Fruit fly (Drosophila melanogaster): ENCODE results near the gene Fer1.
A peak's percentile ranks its signal among the peaks of the same experiment; 100 is the strongest.

The Fer1 gene

DNA sequence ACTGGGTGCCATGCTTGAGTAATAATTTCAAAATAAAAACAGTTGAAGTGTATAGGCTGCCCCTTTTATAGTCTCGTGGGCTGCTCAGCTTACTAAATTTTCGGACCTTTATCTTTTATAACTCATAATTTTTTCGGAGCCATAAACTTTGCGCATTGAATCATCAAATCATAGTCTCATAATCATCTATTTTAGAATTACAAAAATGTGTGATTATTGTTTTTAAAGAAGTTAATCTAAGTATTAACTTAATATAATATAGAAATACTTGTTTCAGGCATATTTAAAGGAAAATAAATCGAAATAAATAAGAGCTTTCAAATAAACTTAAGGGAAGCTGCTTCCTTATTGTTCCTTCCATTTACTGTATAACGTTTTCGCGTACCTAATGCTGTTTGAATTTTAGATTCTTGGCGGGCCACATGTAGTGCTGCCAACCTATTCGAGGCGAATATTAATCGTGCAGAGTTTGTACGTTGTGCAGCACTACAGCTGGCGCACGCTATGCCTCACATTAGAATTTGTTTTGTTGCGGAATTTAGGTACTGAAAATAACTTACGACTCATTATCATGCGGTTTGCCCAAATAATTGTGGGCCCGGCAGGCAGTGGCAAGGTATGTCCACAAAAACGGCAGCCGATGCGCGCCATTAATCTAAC lies 8.4 kb downstream of the Fer1 start, which contains the start of the genes CG14610 and CG2656 (continued):
- peak; percentile 43 for TF ChIP-seq emc (GFP tag; optimal IDR thresholded peaks at IDR 0.05)
- peak; percentile 38 for TF ChIP-seq CG12299 (tag; optimal IDR thresholded peaks at IDR 0.05)
- TF ChIP-seq lab (GFP tag; optimal IDR thresholded peaks at IDR 0.05) = peak; percentile 82
- peak; percentile 41 for TF ChIP-seq ftz-f1 (GFP tag; optimal IDR thresholded peaks at IDR 0.05)
- TF ChIP-seq btn (GFP tag; optimal IDR thresholded peaks at IDR 0.05) = peak; percentile 51
- TF ChIP-seq cad (GFP tag; optimal IDR thresholded peaks at IDR 0.05) = no peak
- TF ChIP-seq CG10366 (GFP tag; IDR thresholded peaks at IDR 0.05) = peak; percentile 61
- TF ChIP-seq Doc2 (GFP tag; IDR thresholded peaks at IDR 0.05) = no peak
- peak; percentile 36 for TF ChIP-seq CG3407 (GFP tag; optimal IDR thresholded peaks at IDR 0.05)
- no peak for TF ChIP-seq CG15479 (GFP tag; optimal IDR thresholded peaks at IDR 0.05)
- no peak for TF ChIP-seq odd (GFP tag; optimal IDR thresholded peaks at IDR 0.05)
- peak; percentile 78 for TF ChIP-seq pho (GFP tag; optimal IDR thresholded peaks at IDR 0.05)
- peak; percentile 68 for TF ChIP-seq CG13123 (GFP tag; optimal IDR thresholded peaks at IDR 0.05)
- TF ChIP-seq CG18011 (GFP tag; optimal IDR thresholded peaks at IDR 0.05) = peak; percentile 72
- TF ChIP-seq usp (GFP tag; optimal IDR thresholded peaks at IDR 0.05) = no peak
- TF ChIP-seq mld (GFP tag; IDR thresholded peaks at IDR 0.05; ENCODE audit: partially characterized antibody) = 0 out of 3 replicates have a peak, but pooled peaks have one; percentile 52
- TF ChIP-seq CTCF (GFP tag; optimal IDR thresholded peaks at IDR 0.05) = peak; percentile 52
- TF ChIP-seq CG11504 (tag; optimal IDR thresholded peaks at IDR 0.05) = no peak
- TF ChIP-seq CG14860 (GFP tag; IDR thresholded peaks at IDR 0.05; ENCODE audit: partially characterized antibody) = no peak
- TF ChIP-seq CG5953 (GFP tag; IDR thresholded peaks at IDR 0.05) = peak; percentile 24; the same call in 1 of the 2 replicates
- peak; percentile 71 for TF ChIP-seq CG8089 (GFP tag; optimal IDR thresholded peaks at IDR 0.05)
- no peak for TF ChIP-seq CG11560 (tag; IDR thresholded peaks at IDR 0.05)
- no peak for TF ChIP-seq pros (GFP tag; optimal IDR thresholded peaks at IDR 0.05)
- no peak for TF ChIP-seq CG17568 (GFP tag; optimal IDR thresholded peaks at IDR 0.05)
- peak; percentile 62 for TF ChIP-seq CG8290 (GFP tag; optimal IDR thresholded peaks at IDR 0.05)
- TF ChIP-seq CG8290 (tag; optimal IDR thresholded peaks at IDR 0.05) = peak in 1 of 2 experiments; percentile 93
- 0 out of 3 replicates have a peak, but pooled peaks have one; percentile 42 for TF ChIP-seq dysf (GFP tag; IDR thresholded peaks at IDR 0.05)
- TF ChIP-seq BEAF-32 (GFP tag; optimal IDR thresholded peaks at IDR 0.05) = peak; percentile 67
- no peak for TF ChIP-seq Kr (GFP tag; optimal IDR thresholded peaks at IDR 0.05)
- no peak; the same call in 1 of the 2 replicates for TF ChIP-seq gt (GFP tag; IDR thresholded peaks at IDR 0.05)
- peak; percentile 32 for TF ChIP-seq CG1233 (GFP tag; optimal IDR thresholded peaks at IDR 0.05)
- peak; percentile 84 for TF ChIP-seq CG7786 (GFP tag; optimal IDR thresholded peaks at IDR 0.05)
- peak; percentile 80 for TF ChIP-seq CG1602 (GFP tag; optimal IDR thresholded peaks at IDR 0.05)
- peak; percentile 89 for TF ChIP-seq ind (GFP tag; optimal IDR thresholded peaks at IDR 0.05)
- peak; percentile 53 for TF ChIP-seq CG3065 (GFP tag; optimal IDR thresholded peaks at IDR 0.05)
- peak; percentile 51; the same call in 1 of the 2 replicates for TF ChIP-seq Ada2b (GFP tag; IDR thresholded peaks at IDR 0.05)
- no peak for TF ChIP-seq CG9215 (GFP tag; IDR thresholded peaks at IDR 0.05)
- TF ChIP-seq insv (GFP tag; optimal IDR thresholded peaks at IDR 0.05) = peak in 1 of 2 experiments; percentile 27
- no peak for TF ChIP-seq CG14965 (GFP tag; optimal IDR thresholded peaks at IDR 0.05; ENCODE audit: borderline replicate concordance)
- TF ChIP-seq nerfin-2 (GFP tag; IDR thresholded peaks at IDR 0.05; ENCODE audit: partially characterized antibody) = no peak
- TF ChIP-seq fd64A (GFP tag; optimal IDR thresholded peaks at IDR 0.05) = no peak
- TF ChIP-seq lov (optimal IDR thresholded peaks at IDR 0.05) = no peak
- no peak for TF ChIP-seq lov (GFP tag; IDR thresholded peaks at IDR 0.05)
- peak; percentile 69 for TF ChIP-seq CG3163 (GFP tag; optimal IDR thresholded peaks at IDR 0.05)
- TF ChIP-seq slp2 (GFP tag; optimal IDR thresholded peaks at IDR 0.05) = peak; percentile 66
- no peak for TF ChIP-seq ac (GFP tag; optimal IDR thresholded peaks at IDR 0.05)
- peak; percentile 27 for TF ChIP-seq CG6683 (GFP tag; optimal IDR thresholded peaks at IDR 0.05)
- peak; percentile 35 for TF ChIP-seq CG12071 (GFP tag; optimal IDR thresholded peaks at IDR 0.05)
- no peak for TF ChIP-seq Dip2 (GFP tag; IDR thresholded peaks at IDR 0.05)
- TF ChIP-seq vfl (GFP tag; optimal IDR thresholded peaks at IDR 0.05) = peak; percentile 86
- no peak for TF ChIP-seq Hand (GFP tag; optimal IDR thresholded peaks at IDR 0.05)

Measured in whole organism, embryonic.